Worm (Caenorhabditis elegans) whole organism, L4/young adult: ENCODE results near the gene rpb-11.

ENCODE experiments used
- W03F9.2 ChIP-seq: fragments of 150-350 bp; optimal IDR thresholded peaks from 2 replicates; lab custom pipeline; 2014; ENCODE audit warnings: missing biosample characterization, missing genetic modification characterization
- dao-5 ChIP-seq: sonication (generic microtip); optimal IDR thresholded peaks from 2 replicates; lab custom pipeline; 2016; ENCODE audit warnings: missing genotype, missing genetic modification characterization, moderate library complexity, missing compliant biosample characterization
- him-1 ChIP-seq: sonication (generic microtip); optimal IDR thresholded peaks from 2 replicates; lab custom pipeline; 2016; ENCODE audit warnings: missing genotype, missing genetic modification reagents, missing genetic modification characterization, missing compliant biosample characterization

The rpb-11 gene

DNA sequence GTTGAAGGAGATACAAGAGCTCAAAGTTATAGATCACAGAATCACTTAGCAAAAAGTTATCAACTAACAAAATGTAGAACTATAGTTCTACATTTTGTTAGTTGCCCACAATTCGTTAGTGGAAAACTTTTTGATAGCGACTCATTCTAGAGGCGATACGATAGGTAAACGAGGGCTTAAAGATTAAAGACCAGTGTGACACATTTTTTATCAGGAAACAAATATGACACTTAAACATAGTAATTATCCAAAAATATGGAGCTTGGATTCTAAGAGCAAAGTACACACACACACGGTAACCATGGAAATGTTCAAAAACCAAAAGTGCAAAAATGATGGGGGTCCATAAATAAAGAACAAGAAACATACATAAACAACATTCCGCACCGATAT, 20.1 kb upstream of the rpb-11 start:
- TF ChIP-seq dao-5 (tag; lab: Kevin White, UChicago) (no peak), him-1 (tag; lab: Kevin White, UChicago) (no peak), W03F9.2 (tag; lab: Kevin White, UChicago) (no peak)

DNA sequence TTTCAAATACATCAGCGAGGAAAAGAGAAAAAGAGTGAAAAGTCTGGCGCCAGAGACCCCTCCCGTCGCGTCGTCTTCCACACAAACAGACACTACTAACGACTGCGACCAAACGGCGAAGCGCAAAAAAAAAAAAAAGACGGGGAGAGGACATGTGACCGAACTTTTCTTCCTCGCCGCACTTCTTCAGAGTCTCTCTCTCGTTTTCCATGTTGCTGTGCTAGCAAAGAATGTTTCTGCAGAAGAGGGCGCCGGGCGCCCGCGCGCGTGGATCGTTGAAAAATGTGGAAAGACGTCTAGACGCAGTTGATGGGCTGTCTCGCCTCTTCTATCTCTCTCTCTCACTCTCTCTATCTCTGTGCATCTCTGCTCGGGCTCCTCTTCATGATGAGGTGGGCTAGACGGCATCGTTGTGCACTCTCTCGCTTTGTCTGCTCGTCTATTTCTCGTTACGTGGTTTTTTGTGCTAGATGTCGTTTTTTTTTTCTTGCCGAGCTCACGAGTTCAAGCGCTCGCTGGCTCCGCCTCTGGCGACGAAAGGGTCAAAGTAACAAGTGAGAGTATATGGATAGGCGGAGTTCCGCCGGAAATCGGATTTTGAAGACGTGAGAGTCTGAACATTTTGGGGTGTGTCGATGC, 19.6 kb upstream of the rpb-11 start:
- TF ChIP-seq W03F9.2 (tag; lab: Kevin White, UChicago) (peak; percentile 39), him-1 (tag; lab: Kevin White, UChicago) (peak; percentile 91), dao-5 (tag; lab: Kevin White, UChicago) (peak; percentile 19)

DNA sequence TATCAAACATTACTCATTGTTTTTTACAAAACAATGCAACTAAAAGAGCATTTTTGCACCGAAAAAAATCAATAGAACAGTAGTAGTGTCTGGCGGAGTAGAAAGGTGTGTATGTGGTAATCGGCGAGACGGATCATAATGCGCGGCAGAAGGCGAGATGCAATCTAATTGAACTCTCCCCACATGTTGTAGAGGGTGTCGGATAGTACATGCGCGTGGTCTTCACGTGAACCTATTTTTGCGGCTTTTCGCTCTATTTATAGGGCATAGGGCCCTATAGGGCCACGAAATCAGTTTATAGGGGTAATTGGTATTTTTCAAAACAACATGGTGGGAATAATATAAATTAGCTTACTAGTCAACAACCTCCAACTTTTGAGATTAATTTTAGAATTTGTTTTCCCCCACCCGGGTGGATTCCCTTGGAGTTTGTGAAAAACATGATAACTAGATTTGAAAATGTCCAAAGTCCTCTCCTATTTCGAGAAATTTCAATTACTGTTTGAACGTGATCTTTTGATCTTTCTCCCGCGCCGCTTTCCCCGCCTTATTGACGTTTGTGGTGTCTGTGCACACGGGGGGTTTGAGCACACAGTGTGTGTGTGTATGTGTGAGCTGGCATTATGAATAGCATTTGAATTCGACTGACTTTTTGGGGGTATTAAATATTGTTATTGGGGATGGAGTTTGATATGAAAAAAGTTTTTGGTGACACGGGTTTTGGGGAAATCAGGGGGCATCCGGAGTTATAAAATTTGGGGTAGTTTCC, 16.9 kb upstream of the rpb-11 start:
- TF ChIP-seq W03F9.2 (tag; lab: Kevin White, UChicago) (no peak), dao-5 (tag; lab: Kevin White, UChicago) (no peak), him-1 (tag; lab: Kevin White, UChicago) (no peak)

DNA sequence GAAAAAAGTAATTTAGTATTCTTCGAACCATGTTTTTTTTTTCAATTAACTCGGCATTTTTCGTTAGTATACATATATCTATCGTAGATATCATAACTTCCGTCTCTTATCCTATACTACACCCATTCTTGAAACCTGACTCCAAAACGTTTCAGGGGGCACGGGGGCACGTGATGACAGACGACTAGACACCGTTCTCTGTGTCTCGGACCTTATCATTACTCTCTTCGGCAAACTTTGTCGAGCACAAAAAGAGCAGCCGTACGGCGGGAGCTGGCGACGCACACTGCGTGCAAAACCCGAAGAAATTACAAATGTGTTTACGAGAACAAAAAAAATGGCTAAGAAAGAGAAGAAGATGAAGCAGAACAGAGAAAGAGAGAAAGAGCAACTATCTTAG, 15.7 kb upstream of the rpb-11 start:
- TF ChIP-seq W03F9.2 (tag; lab: Kevin White, UChicago): peak; percentile 33
- peak; percentile 83 for TF ChIP-seq him-1 (tag; lab: Kevin White, UChicago)
- no peak for TF ChIP-seq dao-5 (tag; lab: Kevin White, UChicago)

DNA sequence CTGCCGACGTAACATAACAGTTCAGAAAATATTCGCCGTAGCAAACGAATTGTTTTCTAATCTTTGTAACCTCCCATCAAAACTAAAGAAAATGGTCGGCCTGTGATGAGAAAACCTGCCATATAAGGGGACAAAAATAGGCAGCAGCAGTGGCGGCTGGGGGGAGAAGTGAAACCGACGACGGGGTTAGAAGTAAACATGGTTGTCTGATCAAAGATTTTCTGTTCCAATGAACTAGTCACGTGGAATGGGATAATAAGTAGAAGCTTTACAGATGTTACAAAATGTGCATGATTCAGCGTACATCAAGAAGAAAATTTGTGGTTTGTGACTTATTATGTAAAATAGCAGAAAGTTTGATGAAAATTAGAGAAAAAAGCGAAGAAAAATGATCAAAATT, 14.7 kb upstream of the rpb-11 start:
- TF ChIP-seq him-1 (tag; lab: Kevin White, UChicago) (no peak), W03F9.2 (tag; lab: Kevin White, UChicago) (no peak), dao-5 (tag; lab: Kevin White, UChicago) (no peak)

DNA sequence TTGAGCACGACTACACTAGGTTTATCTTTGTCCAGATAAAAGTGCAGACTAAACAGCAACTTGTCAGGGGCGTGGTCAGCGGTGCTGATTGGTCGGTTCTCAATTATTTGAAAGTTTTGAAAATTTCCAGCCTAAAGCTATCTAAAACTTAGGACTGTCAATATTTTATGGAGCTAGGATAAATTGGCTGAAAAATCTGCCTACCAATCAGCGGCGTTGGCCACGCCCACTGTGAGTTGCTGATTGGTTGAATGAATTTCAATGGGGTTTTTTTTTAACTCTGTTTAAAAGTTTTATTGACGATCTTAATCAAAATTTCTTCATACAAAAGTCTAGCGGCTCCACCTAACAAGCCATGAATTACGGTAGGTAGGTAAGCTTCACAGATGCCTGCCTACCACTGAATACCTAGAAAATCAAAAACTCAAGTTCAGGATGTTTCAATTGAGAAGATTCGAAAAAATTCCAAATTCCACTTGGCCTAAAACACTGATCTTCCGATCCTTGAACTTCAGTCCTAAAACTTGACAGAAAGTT, 13.9 kb upstream of the rpb-11 start:
- TF ChIP-seq W03F9.2 (tag; lab: Kevin White, UChicago) (no peak), him-1 (tag; lab: Kevin White, UChicago) (no peak), dao-5 (tag; lab: Kevin White, UChicago) (no peak)

DNA sequence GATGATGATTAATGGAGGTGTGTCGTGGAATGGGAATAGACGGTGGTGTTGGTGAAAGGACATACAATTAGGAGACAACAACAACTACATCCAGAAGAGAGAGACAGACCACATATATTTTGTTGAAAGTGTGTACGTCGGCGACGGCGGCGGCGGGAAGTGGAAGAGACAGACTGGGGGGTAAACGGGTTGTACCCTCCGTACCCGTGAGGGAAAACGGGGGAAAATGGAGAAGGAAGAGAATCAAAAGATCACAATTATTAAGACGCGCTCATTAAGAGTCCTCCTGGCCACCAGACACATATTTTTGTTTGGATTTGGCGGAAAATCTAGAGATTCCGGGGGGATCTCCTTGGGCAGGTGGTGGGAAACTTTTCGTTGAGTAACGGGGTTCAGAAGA, 13.4 kb upstream of the rpb-11 start:
- no peak for TF ChIP-seq him-1 (tag; lab: Kevin White, UChicago)

DNA sequence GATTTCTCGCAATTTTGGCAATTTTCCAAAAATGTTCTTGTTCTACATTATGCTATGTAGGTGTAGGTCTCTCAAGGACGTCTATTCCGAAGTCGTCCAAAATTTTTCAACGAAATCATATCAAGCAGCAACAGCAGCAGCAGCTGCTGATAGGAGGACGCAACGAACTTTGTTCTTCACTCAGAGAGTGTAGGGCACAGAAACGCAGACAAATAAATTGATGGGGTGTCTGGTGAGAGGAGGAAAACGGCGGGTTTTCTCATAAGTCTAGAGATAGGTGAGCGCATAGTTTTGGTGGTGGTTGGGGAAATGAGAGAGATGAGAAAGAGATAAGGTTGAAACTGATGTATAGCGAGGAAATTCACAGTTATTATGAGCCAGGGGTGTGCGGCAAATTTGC, 10.8 kb upstream of the rpb-11 start:
- TF ChIP-seq dao-5 (tag; lab: Kevin White, UChicago) (no peak), W03F9.2 (tag; lab: Kevin White, UChicago) (no peak), him-1 (tag; lab: Kevin White, UChicago) (no peak)

DNA sequence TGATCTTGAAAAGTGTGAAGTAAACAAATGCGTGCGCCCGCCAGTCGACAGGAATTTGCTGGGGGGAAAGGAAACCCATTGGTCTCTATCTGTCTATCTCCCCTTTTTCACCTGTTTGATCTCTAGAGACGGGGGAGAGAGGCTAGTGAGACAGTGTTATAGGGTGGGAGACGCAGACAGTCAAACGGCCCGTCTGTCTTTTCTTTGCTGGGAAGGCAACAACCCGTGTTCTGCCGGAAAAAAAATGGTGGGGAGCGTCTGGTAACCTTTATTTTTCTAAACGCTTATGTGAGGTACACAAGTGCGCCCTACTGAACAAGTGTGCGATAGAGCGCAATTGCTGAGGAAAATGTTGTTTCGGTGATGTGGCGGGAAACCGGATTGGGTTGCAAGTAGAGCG, 9.4 kb upstream of the rpb-11 start:
- TF ChIP-seq dao-5 (tag; lab: Kevin White, UChicago) (no peak), him-1 (tag; lab: Kevin White, UChicago) (no peak), W03F9.2 (tag; lab: Kevin White, UChicago) (no peak)

DNA sequence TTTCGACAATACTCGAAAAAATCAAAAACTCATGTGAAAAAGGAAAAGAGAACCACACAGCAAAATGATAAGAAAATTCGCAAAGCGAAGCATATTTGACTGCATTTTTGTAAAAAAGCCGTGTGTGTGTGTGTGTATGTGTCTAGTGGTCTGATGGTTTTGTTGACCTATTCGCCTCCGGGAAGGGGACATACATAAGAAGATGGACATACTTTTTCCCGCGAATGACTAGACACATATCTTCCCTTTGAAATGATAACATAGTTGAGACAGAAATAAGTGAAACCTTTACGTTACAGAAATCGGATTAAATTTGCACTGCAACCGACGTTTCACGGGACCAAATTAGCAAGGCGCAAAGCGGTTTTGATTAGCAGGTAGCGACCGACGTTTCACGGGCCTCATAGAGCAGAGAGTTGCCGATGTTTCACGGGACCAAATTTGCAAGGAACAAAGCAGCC, 8.4 kb upstream of the rpb-11 start:
- TF ChIP-seq W03F9.2 (tag; lab: Kevin White, UChicago) (no peak), dao-5 (tag; lab: Kevin White, UChicago) (no peak), him-1 (tag; lab: Kevin White, UChicago) (no peak)

DNA sequence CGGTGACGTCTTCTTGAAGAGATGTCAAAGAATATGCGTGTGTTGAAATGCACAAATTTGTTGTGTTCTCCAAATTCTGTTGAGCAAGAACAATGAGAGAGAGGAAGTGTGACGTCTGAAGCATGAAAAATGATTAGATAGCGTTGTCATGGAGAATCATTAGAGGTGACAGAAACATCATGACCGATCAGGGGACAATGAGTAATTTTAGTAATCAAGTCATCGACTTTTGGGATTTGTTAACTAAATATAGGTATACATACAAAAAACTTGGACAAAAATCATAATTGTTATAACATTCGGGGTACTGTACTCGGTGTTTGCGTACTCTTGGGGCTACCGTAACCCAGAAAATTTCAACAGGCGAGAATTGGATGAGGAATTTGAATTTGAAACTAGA, 7.7 kb upstream of the rpb-11 start, which contains the start of gene daf-5:
daf-5 (minus strand) TSS at position 101 of the 400 bp plus-strand sequence.
- TF ChIP-seq dao-5 (tag; lab: Kevin White, UChicago) (no peak), him-1 (tag; lab: Kevin White, UChicago) (no peak), W03F9.2 (tag; lab: Kevin White, UChicago) (no peak)

DNA sequence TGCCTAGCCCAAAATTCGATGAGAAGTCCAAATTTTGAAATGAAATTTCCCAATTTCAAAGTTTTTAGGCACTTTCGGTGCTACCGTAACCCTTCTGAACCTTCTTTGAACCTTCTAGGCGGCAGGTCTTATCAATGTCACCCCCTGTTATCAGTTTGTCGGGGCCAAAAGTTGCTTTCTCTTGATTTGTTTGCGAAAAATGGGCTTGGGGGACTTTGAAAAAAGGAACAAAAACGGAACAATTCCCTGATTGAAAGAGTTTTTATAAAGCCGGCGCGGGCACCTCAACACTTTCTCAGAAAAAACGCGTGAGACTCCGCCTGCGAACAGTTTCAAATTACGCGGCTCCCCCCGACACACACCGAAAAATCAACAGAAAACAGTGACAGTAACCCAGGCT, 6.7 kb upstream of the rpb-11 start:
- no peak for TF ChIP-seq W03F9.2 (tag; lab: Kevin White, UChicago)
- TF ChIP-seq dao-5 (tag; lab: Kevin White, UChicago): no peak
- no peak for TF ChIP-seq him-1 (tag; lab: Kevin White, UChicago)

DNA sequence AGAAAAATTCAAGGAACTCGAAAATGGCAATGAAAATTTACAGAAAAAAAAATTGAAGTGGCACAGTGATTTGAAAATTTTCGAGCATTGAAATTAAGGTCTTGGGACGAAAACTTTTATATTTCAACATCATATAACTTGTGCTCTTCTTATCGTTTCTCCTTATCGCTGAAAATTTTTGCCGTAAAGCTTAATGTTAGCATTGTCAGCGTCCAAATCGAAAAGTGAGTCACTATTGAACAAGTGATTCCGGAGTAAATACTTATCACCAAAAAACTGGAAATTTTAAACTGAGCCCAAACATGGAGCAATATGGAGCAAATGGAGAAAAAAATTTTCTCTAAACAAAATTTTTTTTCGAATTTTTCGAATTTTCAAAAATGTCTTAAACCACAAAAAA, 4.2 kb upstream of the rpb-11 start:
- TF ChIP-seq him-1 (tag; lab: Kevin White, UChicago) (no peak), W03F9.2 (tag; lab: Kevin White, UChicago) (no peak), dao-5 (tag; lab: Kevin White, UChicago) (no peak)
